Worm (Caenorhabditis elegans) whole organism, L3 larva: ENCODE measurements around the gene R01H2.4.

Experiments
- R02D3.7 ChIP-seq: fragments of 150-350 bp; optimal IDR thresholded peaks from 2 replicates; lab custom pipeline; 2014; ENCODE audit warnings: missing biosample characterization, missing genetic modification characterization
- ceh-16 ChIP-seq: sonication (generic microtip); optimal IDR thresholded peaks from 2 replicates; lab custom pipeline; 2017; ENCODE audit warnings: missing biosample characterization, missing genetic modification characterization
- ceh-82 ChIP-seq: fragments of 150-350 bp; optimal IDR thresholded peaks from 2 replicates; lab custom pipeline; 2014; ENCODE audit warnings: missing biosample characterization, missing genetic modification characterization
- ceh-9 ChIP-seq: sonication (generic microtip); optimal IDR thresholded peaks from 2 replicates; lab custom pipeline; 2018; ENCODE audit warnings: missing biosample characterization, missing genetic modification characterization
- daf-12 ChIP-seq: fragments of 150-350 bp; optimal IDR thresholded peaks from 2 replicates; lab custom pipeline; 2014; ENCODE audit warnings: missing biosample characterization, missing genetic modification reagents, missing genetic modification characterization
- egl-27 ChIP-seq: sonication (generic microtip); optimal IDR thresholded peaks from 4 replicates; lab custom pipeline; 2017; ENCODE audit warnings: missing biosample characterization, missing genetic modification reagents, missing genetic modification characterization
- elt-1 ChIP-seq: fragments of 150-350 bp; optimal IDR thresholded peaks from 2 replicates; lab custom pipeline; 2014; ENCODE audit warnings: missing biosample characterization, missing genetic modification characterization
- elt-2 ChIP-seq: sonication (generic microtip); optimal IDR thresholded peaks from 2 replicates; lab custom pipeline; 2016; ENCODE audit warnings: missing genetic modification reagents, mild to moderate bottlenecking, missing genetic modification characterization, missing compliant biosample characterization
- elt-3 ChIP-seq, 3 experiments: fragments of 150-350 bp in 1 of 3; sonication (generic microtip) in 2 of 3; optimal IDR thresholded peaks; 2 replicates in 2 of 3; 4 replicates in 1 of 3; lab custom pipeline; 2014 to 2017; ENCODE audit warnings: missing biosample characterization in 3 of 3, missing genetic modification characterization in 3 of 3
- eor-1 ChIP-seq, 2 experiments: fragments of 150-350 bp; optimal IDR thresholded peaks; 2 replicates each; lab custom pipeline; 2014 to 2018; ENCODE audit warnings: missing biosample characterization in 2 of 2, missing genetic modification characterization in 2 of 2
- fkh-2 ChIP-seq: fragments of 150-350 bp; optimal IDR thresholded peaks from 2 replicates; lab custom pipeline; 2014; ENCODE audit warnings: missing biosample characterization, missing genetic modification reagents, missing genetic modification characterization
- fos-1 ChIP-seq: fragments of 150-350 bp; optimal IDR thresholded peaks from 2 replicates; lab custom pipeline; 2014; ENCODE audit warnings: missing biosample characterization, missing genetic modification characterization
- hmg-11 ChIP-seq: sonication (generic microtip); optimal IDR thresholded peaks from 2 replicates; lab custom pipeline; 2016; ENCODE audit warnings: missing genetic modification characterization, missing compliant biosample characterization
- jun-1 ChIP-seq: fragments of 150-350 bp; optimal IDR thresholded peaks from 2 replicates; lab custom pipeline; 2014; ENCODE audit warnings: missing biosample characterization, missing genetic modification reagents, missing genetic modification characterization
- lin-15B ChIP-seq: fragments of 150-350 bp; optimal IDR thresholded peaks from 2 replicates; lab custom pipeline; 2014; ENCODE audit warnings: missing biosample characterization, missing genetic modification characterization
- lsy-12 ChIP-seq: sonication (generic microtip); optimal IDR thresholded peaks from 2 replicates; lab custom pipeline; 2016; ENCODE audit warnings: mild to moderate bottlenecking, missing genetic modification characterization, missing compliant biosample characterization
- mdl-1 ChIP-seq: fragments of 150-350 bp; optimal IDR thresholded peaks from 2 replicates; lab custom pipeline; 2014; ENCODE audit warnings: missing biosample characterization, missing genetic modification characterization
- mml-1 ChIP-seq: fragments of 150-350 bp; sonication (generic microtip); optimal IDR thresholded peaks from 3 replicates; lab custom pipeline; 2014; ENCODE audit warnings: missing biosample characterization, missing genetic modification characterization
- nfya-1 ChIP-seq: sonication (generic microtip); optimal IDR thresholded peaks from 2 replicates; lab custom pipeline; 2017; ENCODE audit warnings: missing genetic modification characterization, mild to moderate bottlenecking, missing compliant biosample characterization, antibody characterized with exemption, moderate library complexity; ENCODE audit not compliant: insufficient read depth
- nhr-23 ChIP-seq: fragments of 150-350 bp; optimal IDR thresholded peaks from 2 replicates; lab custom pipeline; 2014; ENCODE audit warnings: missing biosample characterization, missing genetic modification reagents, missing genetic modification characterization
- nhr-25 ChIP-seq: sonication (generic microtip); optimal IDR thresholded peaks from 2 replicates; lab custom pipeline; 2017; ENCODE audit warnings: missing biosample characterization, missing genetic modification characterization
- nhr-43 ChIP-seq: sonication (generic microtip); optimal IDR thresholded peaks from 2 replicates; lab custom pipeline; 2016; ENCODE audit warnings: mild to moderate bottlenecking, missing genetic modification characterization, missing compliant biosample characterization; ENCODE audit not compliant: poor library complexity, severe bottlenecking
- nhr-67 ChIP-seq: fragments of 150-350 bp; optimal IDR thresholded peaks from 2 replicates; lab custom pipeline; 2014; ENCODE audit warnings: missing biosample characterization, missing genetic modification characterization
- nhr-76 ChIP-seq: fragments of 150-350 bp; sonication (generic microtip); optimal IDR thresholded peaks from 5 replicates; lab custom pipeline; 2014; ENCODE audit warnings: missing biosample characterization, missing genetic modification characterization
- pha-4 ChIP-seq: fragments of 150-350 bp; optimal IDR thresholded peaks from 2 replicates; lab custom pipeline; 2014; ENCODE audit warnings: missing biosample characterization, missing genetic modification reagents, missing genetic modification characterization
- pqm-1 ChIP-seq: fragments of 150-350 bp; optimal IDR thresholded peaks from 2 replicates; lab custom pipeline; 2017; ENCODE audit warnings: missing biosample characterization, missing genetic modification characterization, inconsistent platforms
- skn-1 ChIP-seq: fragments of 150-350 bp; optimal IDR thresholded peaks from 2 replicates; lab custom pipeline; 2014; ENCODE audit warnings: missing biosample characterization, missing genetic modification characterization
- snpc-4 ChIP-seq: fragments of 150-350 bp; optimal IDR thresholded peaks from 2 replicates; lab custom pipeline; 2014; ENCODE audit warnings: missing biosample characterization, missing genetic modification characterization
- tbx-2 ChIP-seq: sonication (generic microtip); optimal IDR thresholded peaks from 2 replicates; lab custom pipeline; 2016; ENCODE audit warnings: mild to moderate bottlenecking, missing genetic modification characterization, missing compliant biosample characterization
- unc-62 ChIP-seq: fragments of 150-350 bp; sonication (generic microtip); optimal IDR thresholded peaks from 4 replicates; lab custom pipeline; 2014; ENCODE audit warnings: missing biosample characterization, missing genetic modification reagents, missing genetic modification characterization
- zag-1 ChIP-seq: fragments of 150-350 bp; optimal IDR thresholded peaks from 2 replicates; lab custom pipeline; 2014; ENCODE audit warnings: missing biosample characterization, missing genetic modification characterization
- ztf-4 ChIP-seq: fragments of 150-350 bp; optimal IDR thresholded peaks from 2 replicates; lab custom pipeline; 2014; ENCODE audit warnings: missing biosample characterization, missing genetic modification characterization

The R01H2.4 gene

DNA sequence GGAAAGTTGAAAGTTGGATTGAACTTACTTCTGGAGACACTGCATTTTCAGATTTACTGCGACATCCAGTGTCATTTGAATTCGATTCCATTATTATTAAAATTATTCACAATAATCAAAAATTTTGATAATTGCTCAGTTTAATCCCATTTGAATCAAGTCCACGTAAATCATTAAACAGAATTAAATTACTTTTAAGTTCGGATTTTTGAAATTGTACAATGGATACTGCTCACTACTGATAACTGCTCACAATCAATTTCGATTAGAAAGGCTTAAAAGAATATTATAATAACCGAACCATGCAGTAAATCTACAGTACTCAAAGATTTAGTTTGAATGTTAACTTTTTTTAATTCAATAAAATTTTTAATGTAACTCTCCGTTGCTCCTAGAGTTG is at the start of gene R01H2.4:
TSS of gene R01H2.4 (minus strand) at position 101 of the 400 bp plus-strand sequence.
- TF ChIP-seq elt-1 (tag; lab: Kevin White, UChicago) (no peak), fkh-2 (no peak)
- TF ChIP-seq, all 47 proteins: peak for 0

DNA sequence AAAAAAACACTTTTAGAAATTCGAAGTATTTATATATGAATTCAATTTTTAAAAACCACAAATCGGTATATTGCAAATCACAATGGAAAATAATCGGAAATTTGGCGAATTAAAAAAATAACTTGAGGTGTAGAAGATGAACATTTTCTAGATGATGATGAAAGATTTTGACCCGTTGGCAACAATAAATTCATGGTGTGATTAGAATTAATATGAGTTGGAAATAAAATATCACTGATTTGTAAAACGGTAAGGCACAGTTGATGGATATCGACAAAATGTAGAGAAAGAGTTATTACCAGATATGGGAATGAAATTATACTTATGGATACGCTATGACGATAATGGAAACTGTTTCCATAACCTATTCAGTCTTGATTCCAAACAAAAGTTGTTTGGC is 48.2 kb upstream of the R01H2.4 start:
- TF ChIP-seq nhr-43: no peak
- no peak for TF ChIP-seq lsy-12 (tag; lab: Kevin White, UChicago)
- no peak for TF ChIP-seq fos-1 (tag; lab: Kevin White, UChicago)
- TF ChIP-seq ceh-82 (tag; lab: Kevin White, UChicago): no peak
- no peak for TF ChIP-seq snpc-4
- no peak for TF ChIP-seq zag-1
- TF ChIP-seq pqm-1 (tag; lab: Kevin White, UChicago): no peak
- TF ChIP-seq, all 47 proteins: peak for 0

ce11 chrIII:7111793-7112192 is 47.7 kb upstream of the R01H2.4 start, which contains the start of gene B0280.7:
Gene B0280.7, minus strand, starts transcription at chrIII:7111893.
- TF ChIP-seq ceh-16 (tag; lab: Kevin White, UChicago) (no peak), daf-12 (tag; lab: Kevin White, UChicago) (no peak), ceh-9 (tag; lab: Kevin White, UChicago) (no peak), hmg-11 (tag; lab: Kevin White, UChicago) (no peak), ztf-4 (tag; lab: Kevin White, UChicago) (no peak), nfya-1 (no peak), unc-62 (no peak), nhr-43 (no peak), tbx-2 (no peak), elt-1 (tag; lab: Kevin White, UChicago) (no peak), nhr-25 (tag; lab: Kevin White, UChicago) (no peak), jun-1 (no peak), eor-1 (tag; optimal IDR thresholded peaks at IDR 0.05; lab: Kevin White, UChicago) (no peak)

- TF ChIP-seq pha-4 (tag; lab: Kevin White, UChicago): peak; percentile 17
- no peak for TF ChIP-seq skn-1
- TF ChIP-seq pqm-1 (tag; lab: Kevin White, UChicago): peak; percentile 59
- TF ChIP-seq ztf-4 (tag; lab: Kevin White, UChicago): no peak
- TF ChIP-seq elt-2 (tag; lab: Kevin White, UChicago): peak; percentile 77
These were observed 43.9 kb upstream of the R01H2.4 start, which contains the start of gene odd-1 for ce11 chrIII:7107965-7108364. Gene odd-1, plus strand, starts transcription at chrIII:7108313.

DNA sequence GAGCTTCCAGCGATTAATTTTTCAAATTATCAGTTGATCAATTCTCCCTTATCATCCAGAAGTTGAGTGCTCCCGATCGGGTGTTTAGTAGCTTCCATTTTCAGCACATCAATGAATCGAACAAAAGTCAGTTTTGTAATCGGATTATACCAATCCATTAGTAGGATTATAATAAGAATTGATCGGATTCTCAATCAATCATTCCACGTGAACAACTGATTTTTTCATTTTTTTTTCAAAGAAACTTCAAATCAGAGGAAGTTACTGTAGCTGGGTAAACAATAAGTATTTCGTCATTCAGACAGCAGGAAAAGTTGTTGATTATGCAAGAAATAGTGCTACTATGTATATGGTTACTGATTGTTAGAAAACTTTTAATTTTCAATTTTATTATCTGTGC is 42.8 kb upstream of the R01H2.4 start:
- TF ChIP-seq elt-3 (tag; optimal IDR thresholded peaks at IDR 0.05; lab: Kevin White, UChicago) (no peak), nhr-76 (tag; lab: Kevin White, UChicago) (no peak), pqm-1 (tag; lab: Kevin White, UChicago) (peak; percentile 55), elt-2 (tag; lab: Kevin White, UChicago) (peak; percentile 72)

ce11 chrIII:7103940-7104440 is 39.9 kb upstream of the R01H2.4 start, which contains the start of gene cpg-2:
Gene cpg-2, minus strand, starts transcription at chrIII:7103990.
- TF ChIP-seq lin-15B (tag; lab: Kevin White, UChicago) (no peak), egl-27 (no peak), nfya-1 (no peak), fos-1 (tag; lab: Kevin White, UChicago) (no peak), mml-1 (tag; lab: Kevin White, UChicago) (no peak), ceh-16 (tag; lab: Kevin White, UChicago) (no peak), nhr-67 (tag; lab: Kevin White, UChicago) (no peak), ceh-82 (tag; lab: Kevin White, UChicago) (no peak), nhr-23 (tag; lab: Kevin White, UChicago) (no peak), daf-12 (tag; lab: Kevin White, UChicago) (no peak), mdl-1 (no peak), elt-2 (tag; lab: Kevin White, UChicago) (no peak), R02D3.7 (no peak)
